Worm (Caenorhabditis elegans): Measurements from ENCODE around the gene mab-5.

ce11 chrIII:7815571-7816348 lies 32.5 kb upstream of the mab-5 start:
- TF ChIP-seq unc-62 (GFP tag; optimal IDR thresholded peaks at IDR 0.05) = no peak
- no peak for TF ChIP-seq nhr-11 (tag; optimal IDR thresholded peaks at IDR 0.05)
- TF ChIP-seq nhr-25 (tag; optimal IDR thresholded peaks at IDR 0.05) = no peak
- TF ChIP-seq fos-1 (tag; optimal IDR thresholded peaks at IDR 0.05) = no peak
- TF ChIP-seq nhr-28 (tag; optimal IDR thresholded peaks at IDR 0.05) = no peak
- no peak for TF ChIP-seq nfya-1 (tag; optimal IDR thresholded peaks at IDR 0.05; ENCODE audit: insufficient read depth)
- TF ChIP-seq pqm-1 (tag; optimal IDR thresholded peaks at IDR 0.05) = no peak
- TF ChIP-seq tbx-2 (tag; optimal IDR thresholded peaks at IDR 0.05) = no peak
- TF ChIP-seq elt-1 (tag; optimal IDR thresholded peaks at IDR 0.05) = no peak
- no peak for TF ChIP-seq ZK546.5 (tag; optimal IDR thresholded peaks at IDR 0.05)
- no peak for TF ChIP-seq aly-2 (tag; optimal IDR thresholded peaks at IDR 0.05)
- TF ChIP-seq elt-3 (tag; optimal IDR thresholded peaks at IDR 0.05) = no peak
- no peak for TF ChIP-seq ceh-16 (tag; optimal IDR thresholded peaks at IDR 0.05)
- TF ChIP-seq fkh-10 (GFP tag; optimal IDR thresholded peaks at IDR 0.05) = no peak
